Worm (Caenorhabditis elegans) whole organism, early embryonic: Measurements from ENCODE around the gene C01G6.3.

Experiments used
- B0310.2 ChIP-seq: sonication (generic microtip); optimal IDR thresholded peaks from 2 replicates; lab custom pipeline; 2016; ENCODE audit warnings: mild to moderate bottlenecking, missing genetic modification characterization, missing compliant biosample characterization
- ama-1 ChIP-seq: fragments of 150-350 bp; optimal IDR thresholded peaks from 2 replicates; lab custom pipeline; 2014
- hmbx-1 ChIP-seq: sonication (generic microtip); optimal IDR thresholded peaks from 2 replicates; lab custom pipeline; 2016; ENCODE audit warnings: mild to moderate bottlenecking, missing genetic modification characterization, missing compliant biosample characterization
- hnd-1 ChIP-seq: sonication (generic microtip); optimal IDR thresholded peaks from 2 replicates; lab custom pipeline; 2016; ENCODE audit warnings: missing genetic modification characterization, missing compliant biosample characterization

DNA sequence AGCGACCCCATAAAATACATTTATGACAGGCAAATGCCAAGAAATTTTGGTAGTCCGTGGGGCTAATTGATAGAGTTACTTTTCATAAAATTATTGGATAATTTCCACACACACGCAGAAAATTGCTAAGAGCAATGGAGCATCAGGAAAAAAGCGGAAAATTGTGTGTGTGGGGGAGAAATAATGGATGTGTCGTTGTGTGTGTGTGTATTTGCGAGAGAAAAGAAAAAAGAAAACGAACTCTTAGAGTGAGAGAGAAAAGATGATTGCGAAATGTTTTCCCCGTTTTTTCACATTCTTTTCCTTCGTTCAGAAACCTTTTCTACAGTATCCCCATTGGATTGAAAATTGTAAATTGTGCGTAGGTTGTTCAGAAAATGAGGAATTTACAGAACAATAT lies 11.9 kb downstream of the C01G6.3 start:
- TF ChIP-seq hnd-1 (no peak), ama-1 (lab: Kevin White, UChicago) (no peak), B0310.2 (tag; lab: Kevin White, UChicago) (no peak), hmbx-1 (no peak)
